Fruit fly (Drosophila melanogaster) whole organism, embryonic: ENCODE measurements around the gene Tsp29Fa.
A peak's percentile ranks its signal among the peaks of the same experiment; 100 is the strongest.

ENCODE experiments used
- Abd-B ChIP-seq: fragments of 200-800 bp; sonication (Bioruptor generic); optimal IDR thresholded peaks from 2 replicates; lab custom pipeline; 2018; ENCODE audit warnings: missing biosample characterization, mild to moderate bottlenecking, missing genetic modification characterization, moderate library complexity
- Ada2b ChIP-seq: fragments of 200-800 bp; sonication (Bioruptor generic); IDR thresholded peaks from 2 replicates; pipeline ENCODE4 v1.3.6; 2022; ENCODE audit warnings: missing biosample characterization, missing genetic modification characterization
- Atf3 ChIP-seq: fragments of 200-800 bp; sonication (Bioruptor generic); optimal IDR thresholded peaks from 3 replicates; lab custom pipeline; 2016; ENCODE audit warnings: missing biosample characterization, missing genetic modification characterization
- Atf6 ChIP-seq: fragments of 200-800 bp; sonication (Bioruptor generic); IDR thresholded peaks from 2 replicates; pipeline ENCODE4 v1.3.6; 2022; ENCODE audit warnings: missing biosample characterization, missing genetic modification characterization
- Bteb2 ChIP-seq: fragments of 200-800 bp; sonication (Bioruptor generic); optimal IDR thresholded peaks from 2 replicates; lab custom pipeline; 2016; ENCODE audit warnings: missing biosample characterization, missing genetic modification characterization
- CG10321 ChIP-seq: fragments of 200-800 bp; sonication (Bioruptor generic); IDR thresholded peaks from 2 replicates; pipeline ENCODE4 v1.3.6; 2022; ENCODE audit warnings: missing biosample characterization, missing genetic modification characterization
- CG12155 ChIP-seq: fragments of 200-800 bp; sonication (Bioruptor generic); optimal IDR thresholded peaks from 3 replicates; lab custom pipeline; 2016; ENCODE audit warnings: missing biosample characterization, missing genetic modification characterization
- CG12391 ChIP-seq: fragments of 200-800 bp; sonication (Bioruptor generic); optimal IDR thresholded peaks from 3 replicates; lab custom pipeline; 2018; ENCODE audit warnings: missing biosample characterization, mild to moderate bottlenecking, missing genetic modification characterization, moderate library complexity
- CG12769 ChIP-seq: fragments of 200-800 bp; sonication (Bioruptor generic); optimal IDR thresholded peaks from 2 replicates; lab custom pipeline; 2019; ENCODE audit warnings: missing biosample characterization, mild to moderate bottlenecking, missing genetic modification characterization, moderate library complexity
- CG13775 ChIP-seq: fragments of 200-800 bp; sonication (Bioruptor generic); optimal IDR thresholded peaks from 3 replicates; lab custom pipeline; 2017; ENCODE audit warnings: missing biosample characterization, mild to moderate bottlenecking, missing genetic modification characterization
- CG16815 ChIP-seq: fragments of 200-800 bp; sonication (Bioruptor generic); optimal IDR thresholded peaks from 3 replicates; lab custom pipeline; 2017; ENCODE audit warnings: missing biosample characterization, mild to moderate bottlenecking, missing genetic modification characterization
- CG1792 ChIP-seq: fragments of 200-800 bp; sonication (Bioruptor generic); optimal IDR thresholded peaks from 2 replicates; lab custom pipeline; 2016; ENCODE audit warnings: missing biosample characterization, missing genetic modification characterization
- CG2120 ChIP-seq: fragments of 200-800 bp; sonication (Bioruptor generic); optimal IDR thresholded peaks from 3 replicates; lab custom pipeline; 2016; ENCODE audit warnings: missing biosample characterization, missing genetic modification characterization
- CG30431 ChIP-seq: fragments of 200-800 bp; sonication (Bioruptor generic); optimal IDR thresholded peaks from 2 replicates; lab custom pipeline; 2017; ENCODE audit warnings: missing biosample characterization, missing genetic modification characterization
- CG3065 ChIP-seq: fragments of 200-800 bp; sonication (Bioruptor generic); optimal IDR thresholded peaks from 2 replicates; lab custom pipeline; 2016; ENCODE audit warnings: missing biosample characterization, missing genetic modification characterization
- CG3995 ChIP-seq: fragments of 200-800 bp; sonication (Bioruptor generic); optimal IDR thresholded peaks from 3 replicates; lab custom pipeline; 2016; ENCODE audit warnings: missing biosample characterization, missing genetic modification characterization
- CG43689 ChIP-seq: fragments of 200-800 bp; sonication (Bioruptor generic); IDR thresholded peaks from 2 replicates; pipeline ENCODE4 v1.3.6; 2022; ENCODE audit warnings: missing biosample characterization, missing genetic modification characterization
- CG6683 ChIP-seq: fragments of 200-800 bp; sonication (Bioruptor generic); optimal IDR thresholded peaks from 2 replicates; lab custom pipeline; 2017; ENCODE audit warnings: missing biosample characterization, mild to moderate bottlenecking, missing genetic modification characterization, missing genetic modification reagents
- CG7556 ChIP-seq: fragments of 200-800 bp; sonication (Bioruptor generic); optimal IDR thresholded peaks from 2 replicates; lab custom pipeline; 2017; ENCODE audit warnings: missing biosample characterization, mild to moderate bottlenecking, missing genetic modification characterization
- CG7839 ChIP-seq: fragments of 200-800 bp; sonication (Bioruptor generic); optimal IDR thresholded peaks from 3 replicates; lab custom pipeline; 2018; ENCODE audit warnings: missing biosample characterization, mild to moderate bottlenecking, missing genetic modification characterization, moderate library complexity
- Chrac-16 ChIP-seq: fragments of 200-800 bp; sonication (Bioruptor generic); optimal IDR thresholded peaks from 3 replicates; lab custom pipeline; 2016; ENCODE audit warnings: missing biosample characterization, missing genetic modification characterization
- ERR ChIP-seq: fragments of 200-800 bp; sonication (Bioruptor generic); optimal IDR thresholded peaks from 2 replicates; lab custom pipeline; 2016; ENCODE audit warnings: missing biosample characterization, missing genetic modification characterization
- Gsc ChIP-seq: fragments of 200-800 bp; sonication (Bioruptor generic); IDR thresholded peaks from 2 replicates; pipeline ENCODE4 v1.3.6; 2022; ENCODE audit warnings: missing biosample characterization, missing genetic modification characterization
- Hand ChIP-seq: fragments of 200-800 bp; sonication (Bioruptor generic); optimal IDR thresholded peaks from 2 replicates; lab custom pipeline; 2017; ENCODE audit warnings: mild to moderate bottlenecking, missing biosample characterization, missing genetic modification reagents, missing genetic modification characterization
- Mes4 ChIP-seq: fragments of 200-800 bp; sonication (Bioruptor generic); optimal IDR thresholded peaks from 2 replicates; lab custom pipeline; 2016; ENCODE audit warnings: missing biosample characterization, missing genetic modification characterization
- NC2α ChIP-seq: fragments of 200-800 bp; sonication (Bioruptor generic); optimal IDR thresholded peaks from 2 replicates; lab custom pipeline; 2016; ENCODE audit warnings: missing biosample characterization, missing genetic modification characterization
- NfI ChIP-seq: fragments of 200-800 bp; sonication (Bioruptor generic); optimal IDR thresholded peaks from 3 replicates; lab custom pipeline; 2018; ENCODE audit warnings: missing biosample characterization, mild to moderate bottlenecking, missing genetic modification characterization, moderate library complexity
- Side ChIP-seq: fragments of 200-800 bp; sonication (Bioruptor generic); optimal IDR thresholded peaks from 2 replicates; lab custom pipeline; 2016; ENCODE audit warnings: missing biosample characterization, missing genetic modification characterization
- Sox100B ChIP-seq: fragments of 200-800 bp; sonication (Bioruptor generic); optimal IDR thresholded peaks from 3 replicates; lab custom pipeline; 2018; ENCODE audit warnings: missing biosample characterization, mild to moderate bottlenecking, missing genetic modification characterization
- Sox102F ChIP-seq: fragments of 200-800 bp; sonication (Bioruptor generic); optimal IDR thresholded peaks from 2 replicates; lab custom pipeline; 2018; ENCODE audit warnings: missing biosample characterization, mild to moderate bottlenecking, missing genetic modification characterization, moderate library complexity
- Sry-β ChIP-seq: fragments of 200-800 bp; sonication (Bioruptor generic); optimal IDR thresholded peaks from 2 replicates; lab custom pipeline; 2018; ENCODE audit warnings: missing biosample characterization, mild to moderate bottlenecking, missing genetic modification characterization, moderate library complexity
- Taf1 ChIP-seq: fragments of 200-800 bp; sonication (Bioruptor generic); IDR thresholded peaks from 2 replicates; pipeline ENCODE4 v1.3.6; 2022; ENCODE audit warnings: missing biosample characterization, missing genetic modification characterization
- amos ChIP-seq: fragments of 200-800 bp; sonication (Bioruptor generic); IDR thresholded peaks from 2 replicates; pipeline ENCODE4 v1.3.6; 2022; ENCODE audit warnings: missing biosample characterization, missing genetic modification characterization; ENCODE audit not compliant: partially characterized antibody
- dmrt11E ChIP-seq: fragments of 200-800 bp; sonication (Bioruptor generic); optimal IDR thresholded peaks from 3 replicates; lab custom pipeline; 2018; ENCODE audit warnings: missing biosample characterization, mild to moderate bottlenecking, missing genetic modification characterization, moderate library complexity
- emc ChIP-seq: fragments of 200-800 bp; sonication (Bioruptor generic); optimal IDR thresholded peaks from 2 replicates; lab custom pipeline; 2016; ENCODE audit warnings: missing biosample characterization, missing genetic modification characterization
- esg ChIP-seq: fragments of 200-800 bp; sonication (Bioruptor generic); conservative IDR thresholded peaks from 2 replicates; pipeline ENCODE4 v1.3.6; 2022; ENCODE audit warnings: missing biosample characterization, missing genetic modification characterization
- exex ChIP-seq: fragments of 200-800 bp; sonication (Bioruptor generic); optimal IDR thresholded peaks from 4 replicates; lab custom pipeline; 2018; ENCODE audit warnings: missing biosample characterization, mild to moderate bottlenecking, missing genetic modification characterization, moderate library complexity
- eyg ChIP-seq: fragments of 200-800 bp; sonication (Bioruptor generic); optimal IDR thresholded peaks from 3 replicates; lab custom pipeline; 2016; ENCODE audit warnings: missing biosample characterization, missing genetic modification characterization
- fd64A ChIP-seq: fragments of 200-800 bp; sonication (Bioruptor generic); optimal IDR thresholded peaks from 3 replicates; lab custom pipeline; 2018; ENCODE audit warnings: missing biosample characterization, mild to moderate bottlenecking, missing genetic modification characterization
- grau ChIP-seq: fragments of 200-800 bp; optimal IDR thresholded peaks from 3 replicates; lab custom pipeline; 2019; ENCODE audit warnings: missing biosample characterization, mild to moderate bottlenecking, missing genetic modification characterization, moderate library complexity
- lilli ChIP-seq: fragments of 200-800 bp; sonication (Bioruptor generic); optimal IDR thresholded peaks from 3 replicates; lab custom pipeline; 2016; ENCODE audit warnings: missing biosample characterization, missing genetic modification characterization
- odd ChIP-seq: fragments of 200-800 bp; sonication (Bioruptor generic); optimal IDR thresholded peaks from 2 replicates; lab custom pipeline; 2017; ENCODE audit warnings: missing biosample characterization, mild to moderate bottlenecking, missing genetic modification characterization
- pita ChIP-seq: fragments of 200-800 bp; sonication (Bioruptor generic); optimal IDR thresholded peaks from 2 replicates; lab custom pipeline; 2017; ENCODE audit warnings: missing biosample characterization, mild to moderate bottlenecking, missing genetic modification characterization
- psq ChIP-seq: fragments of 200-800 bp; sonication (Bioruptor generic); optimal IDR thresholded peaks from 2 replicates; lab custom pipeline; 2017; ENCODE audit warnings: missing biosample characterization, missing genetic modification characterization
- repo ChIP-seq: fragments of 200-800 bp; sonication (Bioruptor generic); optimal IDR thresholded peaks from 2 replicates; lab custom pipeline; 2016; ENCODE audit warnings: missing biosample characterization, missing genetic modification characterization
- ro ChIP-seq: fragments of 200-800 bp; sonication (Bioruptor generic); IDR thresholded peaks from 2 replicates; pipeline ENCODE4 v1.3.6; 2022; ENCODE audit warnings: missing biosample characterization, missing genetic modification characterization
- shn ChIP-seq: fragments of 200-800 bp; sonication (Bioruptor generic); optimal IDR thresholded peaks from 3 replicates; lab custom pipeline; 2016; ENCODE audit warnings: missing biosample characterization, missing genetic modification characterization
- slou ChIP-seq: fragments of 200-800 bp; sonication (Bioruptor generic); optimal IDR thresholded peaks from 3 replicates; lab custom pipeline; 2016; ENCODE audit warnings: missing biosample characterization, missing genetic modification characterization
- tna ChIP-seq: fragments of 200-800 bp; sonication (Bioruptor generic); IDR thresholded peaks from 2 replicates; pipeline ENCODE4 v1.3.6; 2022; ENCODE audit warnings: missing biosample characterization, missing genetic modification characterization; ENCODE audit not compliant: partially characterized antibody
- trh ChIP-seq: fragments of 200-800 bp; sonication (Bioruptor generic); optimal IDR thresholded peaks from 2 replicates; lab custom pipeline; 2016; ENCODE audit warnings: missing biosample characterization, missing genetic modification characterization
- usp ChIP-seq: fragments of >200 bp; optimal IDR thresholded peaks from 2 replicates; lab custom pipeline; 2017; ENCODE audit warnings: missing biosample characterization, missing genetic modification characterization
- vvl ChIP-seq: fragments of 200-800 bp; sonication (Bioruptor generic); IDR thresholded peaks from 2 replicates; pipeline ENCODE4 v1.3.6; 2022; ENCODE audit warnings: missing biosample characterization, missing genetic modification characterization

Gene Tsp29Fa

DNA sequence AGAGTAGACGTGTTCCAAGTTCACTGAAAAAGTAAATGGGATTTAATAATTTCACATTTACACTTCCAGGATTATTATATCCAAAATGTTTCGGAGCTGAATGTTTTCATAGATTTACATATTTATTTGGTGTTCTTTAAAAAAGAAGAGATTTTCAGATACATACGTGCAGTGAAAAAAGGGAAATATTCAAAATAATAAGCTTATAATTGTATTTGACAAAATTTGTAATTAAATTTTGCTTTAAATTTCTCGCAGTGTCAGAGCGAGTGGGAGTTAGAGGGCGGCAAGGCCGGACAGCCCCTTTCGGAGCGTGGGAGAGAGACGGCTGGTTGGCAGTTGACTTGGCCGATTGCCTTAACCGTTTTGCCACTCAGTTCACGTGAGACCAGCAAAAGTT, 3.2 kb downstream of the Tsp29Fa start, which contains the start of gene Tsp29Fb (continued):
- TF ChIP-seq Taf1 (GFP tag; lab: Robert Waterston, UW) (peak; percentile 23; the same call in 1 of the 2 replicates), CG12155 (GFP tag; lab: Kevin White, UChicago) (peak; percentile 66), Sox100B (GFP tag; lab: Kevin White, UChicago) (peak; percentile 77), CG16815 (peak; percentile 40), shn (GFP tag; lab: Kevin White, UChicago) (peak; percentile 48), repo (no peak), odd (peak; percentile 62), eyg (GFP tag; lab: Kevin White, UChicago) (peak; percentile 17), exex (peak; percentile 41), Ada2b (GFP tag; lab: Robert Waterston, UW) (peak; percentile 43; the same call in 1 of the 2 replicates), tna (GFP tag; lab: Robert Waterston, UW) (no peak), grau (peak; percentile 87), Sry-β (GFP tag; lab: Kevin White, UChicago) (no peak), CG13775 (GFP tag; lab: Kevin White, UChicago) (peak; percentile 58), CG10321 (peak; percentile 49; the same call in 1 of the 2 replicates), trh (GFP tag; lab: Kevin White, UChicago) (peak; percentile 53), ro (GFP tag; lab: Robert Waterston, UW) (no peak), pita (GFP tag; lab: Kevin White, UChicago) (no peak), Mes4 (GFP tag; lab: Kevin White, UChicago) (no peak), Bteb2 (peak; percentile 58), vvl (GFP tag; lab: Robert Waterston, UW) (peak; percentile 65), CG3065 (GFP tag; lab: Kevin White, UChicago) (no peak), NC2α (GFP tag; lab: Kevin White, UChicago) (no peak), CG1792 (GFP tag; lab: Kevin White, UChicago) (peak; percentile 16), Hand (GFP tag; lab: Kevin White, UChicago) (peak; percentile 75), dmrt11E (tag; lab: Kevin White, UChicago) (no peak), fd64A (GFP tag; lab: Kevin White, UChicago) (no peak), Abd-B (GFP tag; lab: Kevin White, UChicago) (peak; percentile 47), CG30431 (GFP tag; lab: Kevin White, UChicago) (peak; percentile 5), lilli (GFP tag; lab: Kevin White, UChicago) (peak; percentile 76), CG3995 (GFP tag; lab: Kevin White, UChicago) (peak; percentile 11), Atf6 (GFP tag; lab: Robert Waterston, UW) (peak; percentile 86), CG43689 (GFP tag; lab: Robert Waterston, UW) (no peak), CG6683 (GFP tag; lab: Kevin White, UChicago) (peak; percentile 62), CG12391 (peak; percentile 80), Chrac-16 (GFP tag; lab: Kevin White, UChicago) (peak; percentile 56), usp (GFP tag; lab: Kevin White, UChicago) (no peak), CG2120 (peak; percentile 91), amos (GFP tag; lab: Robert Waterston, UW) (no peak), slou (GFP tag; lab: Kevin White, UChicago) (no peak), Atf3 (GFP tag; lab: Kevin White, UChicago) (no peak), esg (GFP tag; lab: Robert Waterston, UW) (peak; percentile 70), ERR (GFP tag; lab: Kevin White, UChicago) (no peak), CG7556 (GFP tag; lab: Kevin White, UChicago) (peak; percentile 84), NfI (GFP tag; lab: Kevin White, UChicago) (peak; percentile 73), Gsc (GFP tag; lab: Robert Waterston, UW) (no peak), Sox102F (GFP tag; lab: Kevin White, UChicago) (peak; percentile 81), CG12769 (tag; lab: Kevin White, UChicago) (peak; percentile 66), emc (GFP tag; lab: Kevin White, UChicago) (no peak), psq (no peak), Side (GFP tag; lab: Kevin White, UChicago) (peak; percentile 40), CG7839 (peak; percentile 88)
